Worm (Caenorhabditis elegans) whole organism, mixed stage, embryonic: Measurements from ENCODE around the gene T15B7.8.

ENCODE experiments used
- ces-1 ChIP-seq: fragments of 150-350 bp; optimal IDR thresholded peaks from 2 replicates; lab custom pipeline; 2014; ENCODE audit warnings: missing biosample characterization, missing genetic modification reagents, missing genetic modification characterization
- elt-3 ChIP-seq: fragments of 150-350 bp; optimal IDR thresholded peaks from 2 replicates; lab custom pipeline; 2014; ENCODE audit warnings: missing biosample characterization, missing genetic modification characterization
- ham-2 ChIP-seq: fragments of 200-800 bp; sonication (Bioruptor generic); optimal IDR thresholded peaks from 2 replicates; lab custom pipeline; 2018; ENCODE audit warnings: mild to moderate bottlenecking, missing genetic modification characterization, missing compliant biosample characterization
- lin-13 ChIP-seq: fragments of 150-350 bp; optimal IDR thresholded peaks from 2 replicates; lab custom pipeline; 2014; ENCODE audit warnings: missing biosample characterization, missing genetic modification characterization
- mab-5 ChIP-seq: fragments of 150-350 bp; optimal IDR thresholded peaks from 2 replicates; lab custom pipeline; 2014; ENCODE audit warnings: missing biosample characterization, missing genetic modification characterization
- nhr-12 ChIP-seq: fragments of 150-350 bp; optimal IDR thresholded peaks from 2 replicates; lab custom pipeline; 2014; ENCODE audit warnings: missing biosample characterization, missing genetic modification characterization
- nhr-237 ChIP-seq: fragments of 150-350 bp; optimal IDR thresholded peaks from 2 replicates; lab custom pipeline; 2014; ENCODE audit warnings: missing biosample characterization, missing genetic modification characterization
- nhr-76 ChIP-seq: sonication (generic microtip); optimal IDR thresholded peaks from 2 replicates; lab custom pipeline; 2017; ENCODE audit warnings: missing biosample characterization, missing genetic modification characterization
- pha-4 ChIP-seq: fragments of 150-350 bp; optimal IDR thresholded peaks from 2 replicates; lab custom pipeline; 2018; ENCODE audit warnings: missing biosample characterization, missing genetic modification reagents, missing genetic modification characterization
- tbx-8 ChIP-seq: fragments of 200-800 bp; sonication (Bioruptor generic); optimal IDR thresholded peaks from 2 replicates; lab custom pipeline; 2018; ENCODE audit warnings: mild to moderate bottlenecking, missing genetic modification characterization, moderate library complexity, missing compliant biosample characterization
- unc-120 ChIP-seq: sonication (generic microtip); optimal IDR thresholded peaks from 2 replicates; lab custom pipeline; 2017; ENCODE audit warnings: missing genetic modification characterization, missing compliant biosample characterization; ENCODE audit not compliant: poor library complexity, severe bottlenecking
- unc-39 ChIP-seq: fragments of 150-350 bp; optimal IDR thresholded peaks from 2 replicates; lab custom pipeline; 2014; ENCODE audit warnings: missing biosample characterization, missing genetic modification characterization

DNA sequence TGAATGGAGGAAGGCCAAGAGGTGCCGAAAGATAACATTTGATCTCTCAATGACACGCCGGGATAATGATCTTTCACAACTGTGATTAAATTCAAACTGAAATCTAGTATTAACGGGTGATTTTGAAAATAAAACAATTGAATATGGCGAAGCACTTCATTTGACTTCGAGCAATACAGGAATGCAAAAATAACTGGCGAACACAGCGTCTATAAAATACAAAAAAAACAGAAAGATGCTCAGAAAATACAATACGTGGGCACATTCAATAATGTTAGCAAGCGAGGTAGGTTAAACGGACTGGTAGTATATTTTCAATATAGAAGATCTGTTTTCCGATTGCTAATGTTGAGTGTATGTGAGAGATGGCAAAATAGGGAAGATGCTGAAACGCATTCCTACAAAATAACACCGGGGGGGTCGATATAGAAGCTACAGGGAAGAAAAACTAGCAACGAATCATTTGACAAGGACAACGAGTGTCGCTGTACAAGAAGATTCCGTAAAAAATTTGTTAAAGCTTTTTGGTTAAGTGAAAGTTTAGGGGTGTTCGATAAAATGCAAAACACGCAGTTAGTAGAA lies 38.5 kb upstream of the T15B7.8 start:
- TF ChIP-seq nhr-76 (no peak), unc-39 (tag; lab: Kevin White, UChicago) (no peak), mab-5 (no peak), unc-120 (tag; lab: Kevin White, UChicago) (no peak), ham-2 (GFP tag; lab: Kevin White, UChicago) (no peak), elt-3 (no peak), nhr-237 (no peak), tbx-8 (GFP tag; lab: Kevin White, UChicago) (no peak), nhr-12 (tag; lab: Kevin White, UChicago) (no peak), pha-4 (tag; lab: Kevin White, UChicago) (no peak), ces-1 (GFP tag; lab: Kevin White, UChicago) (no peak), lin-13 (tag; lab: Kevin White, UChicago) (no peak)
